Fruit fly (Drosophila melanogaster) whole organism, embryonic: ENCODE results near the gene CG12608.

ENCODE experiments used
- Aef1 ChIP-seq: fragments of 200-800 bp; sonication (Bioruptor generic); IDR thresholded peaks from 3 replicates; pipeline ENCODE4 v1.3.6; 2022; ENCODE audit warnings: missing biosample characterization, missing genetic modification characterization
- Atf3 ChIP-seq: fragments of 200-800 bp; sonication (Bioruptor generic); optimal IDR thresholded peaks from 3 replicates; lab custom pipeline; 2016; ENCODE audit warnings: missing biosample characterization, missing genetic modification characterization
- CG10147 ChIP-seq: fragments of 200-800 bp; sonication (Bioruptor generic); optimal IDR thresholded peaks from 2 replicates; lab custom pipeline; 2019; ENCODE audit warnings: missing biosample characterization, mild to moderate bottlenecking, missing genetic modification characterization, moderate library complexity
- CG10274 ChIP-seq: fragments of 200-800 bp; sonication (Bioruptor generic); optimal IDR thresholded peaks from 3 replicates; lab custom pipeline; 2017; ENCODE audit warnings: missing biosample characterization, mild to moderate bottlenecking, missing genetic modification characterization
- CG12236 ChIP-seq: fragments of 200-800 bp; sonication (Bioruptor generic); optimal IDR thresholded peaks from 2 replicates; lab custom pipeline; 2016; ENCODE audit warnings: missing biosample characterization, missing genetic modification characterization
- CG12391 ChIP-seq: fragments of 200-800 bp; sonication (Bioruptor generic); optimal IDR thresholded peaks from 3 replicates; lab custom pipeline; 2018; ENCODE audit warnings: missing biosample characterization, mild to moderate bottlenecking, missing genetic modification characterization, moderate library complexity
- CG13296 ChIP-seq: fragments of 200-800 bp; sonication (Bioruptor generic); optimal IDR thresholded peaks from 3 replicates; lab custom pipeline; 2018; ENCODE audit warnings: missing biosample characterization, mild to moderate bottlenecking, missing genetic modification characterization
- CG13894 ChIP-seq: fragments of 200-800 bp; sonication (Bioruptor generic); optimal IDR thresholded peaks from 3 replicates; lab custom pipeline; 2018; ENCODE audit warnings: missing biosample characterization, mild to moderate bottlenecking, missing genetic modification characterization, moderate library complexity
- CG14441 ChIP-seq: fragments of 200-800 bp; sonication (Bioruptor generic); IDR thresholded peaks from 2 replicates; pipeline ENCODE4 v1.3.6; 2022; ENCODE audit warnings: missing biosample characterization, missing genetic modification characterization
- CG14965 ChIP-seq: fragments of 200-800 bp; sonication (Bioruptor generic); optimal IDR thresholded peaks from 2 replicates; lab custom pipeline; 2016; ENCODE audit warnings: missing biosample characterization, missing genetic modification characterization, borderline replicate concordance
- CG17912 ChIP-seq: fragments of 200-800 bp; sonication (Bioruptor generic); optimal IDR thresholded peaks from 2 replicates; lab custom pipeline; 2018; ENCODE audit warnings: missing biosample characterization, mild to moderate bottlenecking, missing genetic modification characterization
- CG1792 ChIP-seq: fragments of 200-800 bp; sonication (Bioruptor generic); optimal IDR thresholded peaks from 2 replicates; lab custom pipeline; 2016; ENCODE audit warnings: missing biosample characterization, missing genetic modification characterization
- CG18619 ChIP-seq: fragments of 200-800 bp; sonication (Bioruptor generic); optimal IDR thresholded peaks from 3 replicates; lab custom pipeline; 2017; ENCODE audit warnings: missing biosample characterization, mild to moderate bottlenecking, missing genetic modification characterization
- CG30431 ChIP-seq: fragments of 200-800 bp; sonication (Bioruptor generic); optimal IDR thresholded peaks from 2 replicates; lab custom pipeline; 2017; ENCODE audit warnings: missing biosample characterization, missing genetic modification characterization
- CG31441 ChIP-seq: fragments of 200-800 bp; sonication (Bioruptor generic); IDR thresholded peaks from 2 replicates; pipeline ENCODE4 v1.3.6; 2022; ENCODE audit warnings: missing biosample characterization, missing genetic modification characterization
- CG3163 ChIP-seq: fragments of 200-800 bp; sonication (Bioruptor generic); optimal IDR thresholded peaks from 3 replicates; lab custom pipeline; 2016; ENCODE audit warnings: missing biosample characterization, missing genetic modification characterization
- CG3281 ChIP-seq: fragments of 200-800 bp; sonication (Bioruptor generic); optimal IDR thresholded peaks from 3 replicates; lab custom pipeline; 2017; ENCODE audit warnings: missing biosample characterization, mild to moderate bottlenecking, missing genetic modification characterization
- CG33557 ChIP-seq: fragments of 200-800 bp; sonication (Bioruptor generic); optimal IDR thresholded peaks from 2 replicates; lab custom pipeline; 2019; ENCODE audit warnings: missing biosample characterization, mild to moderate bottlenecking, missing genetic modification characterization, moderate library complexity
- CG34376 ChIP-seq: fragments of 200-800 bp; sonication (Bioruptor generic); optimal IDR thresholded peaks from 2 replicates; lab custom pipeline; 2018; ENCODE audit warnings: missing biosample characterization, mild to moderate bottlenecking, missing genetic modification characterization
- CG6175 ChIP-seq: fragments of 200-800 bp; sonication (Bioruptor generic); IDR thresholded peaks from 3 replicates; pipeline ENCODE4 v1.3.6; 2022; ENCODE audit warnings: missing biosample characterization, missing genetic modification characterization
- CG9727 ChIP-seq: fragments of 200-800 bp; sonication (Bioruptor generic); optimal IDR thresholded peaks from 3 replicates; lab custom pipeline; 2017; ENCODE audit warnings: missing biosample characterization, mild to moderate bottlenecking, missing genetic modification characterization
- CG9817 ChIP-seq: fragments of 200-800 bp; sonication (Bioruptor generic); optimal IDR thresholded peaks from 2 replicates; lab custom pipeline; 2018; ENCODE audit warnings: missing biosample characterization, mild to moderate bottlenecking, missing genetic modification characterization, moderate library complexity
- CTCF ChIP-seq: fragments of 200-800 bp; sonication (Bioruptor generic); optimal IDR thresholded peaks from 2 replicates; lab custom pipeline; 2017; ENCODE audit warnings: missing biosample characterization, mild to moderate bottlenecking, missing genetic modification characterization, moderate library complexity
- Dek ChIP-seq: fragments of 200-800 bp; sonication (Bioruptor generic); optimal IDR thresholded peaks from 3 replicates; lab custom pipeline; 2019; ENCODE audit warnings: missing biosample characterization, mild to moderate bottlenecking, missing genetic modification characterization, moderate library complexity
- Ets97D ChIP-seq: fragments of 200-800 bp; sonication (Bioruptor generic); optimal IDR thresholded peaks from 3 replicates; lab custom pipeline; 2016; ENCODE audit warnings: missing biosample characterization, missing genetic modification characterization
- Hey ChIP-seq: fragments of 200-800 bp; sonication (Bioruptor generic); optimal IDR thresholded peaks from 3 replicates; lab custom pipeline; 2018; ENCODE audit warnings: missing biosample characterization, mild to moderate bottlenecking, missing genetic modification characterization
- Hmr ChIP-seq: fragments of 200-800 bp; sonication (Bioruptor generic); optimal IDR thresholded peaks from 3 replicates; lab custom pipeline; 2017; ENCODE audit warnings: mild to moderate bottlenecking, missing biosample characterization, missing genetic modification reagents, missing genetic modification characterization
- Hr78 ChIP-seq, 2 experiments: fragments of 200-800 bp in 1 of 2; fragments of >200 bp in 1 of 2; sonication (Bioruptor generic) in 1 of 2; optimal IDR thresholded peaks; 2 replicates each; lab custom pipeline; 2017 to 2019; ENCODE audit warnings: missing biosample characterization in 2 of 2, missing genetic modification characterization in 2 of 2, mild to moderate bottlenecking in 1 of 2, moderate library complexity in 1 of 2
- Lpt ChIP-seq: fragments of >200 bp; optimal IDR thresholded peaks from 2 replicates; lab custom pipeline; 2018; ENCODE audit warnings: missing biosample characterization, missing genetic modification characterization
- Meics ChIP-seq: fragments of 200-800 bp; sonication (Bioruptor generic); optimal IDR thresholded peaks from 2 replicates; lab custom pipeline; 2017; ENCODE audit warnings: missing biosample characterization, mild to moderate bottlenecking, missing genetic modification characterization
- Optix ChIP-seq: fragments of 200-800 bp; sonication (Bioruptor generic); IDR thresholded peaks from 3 replicates; pipeline ENCODE4 v1.3.6; 2022; ENCODE audit warnings: missing biosample characterization, missing genetic modification characterization
- Ptx1 ChIP-seq: fragments of 200-800 bp; sonication (Bioruptor generic); IDR thresholded peaks from 2 replicates; pipeline ENCODE4 v1.3.6; 2022; ENCODE audit warnings: missing biosample characterization, missing genetic modification characterization
- Sox100B ChIP-seq: fragments of 200-800 bp; sonication (Bioruptor generic); optimal IDR thresholded peaks from 3 replicates; lab custom pipeline; 2018; ENCODE audit warnings: missing biosample characterization, mild to moderate bottlenecking, missing genetic modification characterization
- Sox102F ChIP-seq: fragments of 200-800 bp; sonication (Bioruptor generic); optimal IDR thresholded peaks from 2 replicates; lab custom pipeline; 2018; ENCODE audit warnings: missing biosample characterization, mild to moderate bottlenecking, missing genetic modification characterization, moderate library complexity
- bowl ChIP-seq: fragments of 200-800 bp; sonication (Bioruptor generic); IDR thresholded peaks from 2 replicates; pipeline ENCODE4 v1.3.6; 2022; ENCODE audit warnings: missing biosample characterization, missing genetic modification characterization
- danr ChIP-seq: fragments of 200-800 bp; sonication (Bioruptor generic); IDR thresholded peaks from 2 replicates; pipeline ENCODE4 v1.3.6; 2022; ENCODE audit warnings: missing biosample characterization, missing genetic modification characterization
- dimm ChIP-seq: fragments of 200-800 bp; sonication (Bioruptor generic); IDR thresholded peaks from 2 replicates; pipeline ENCODE4 v1.3.6; 2022; ENCODE audit warnings: missing biosample characterization, missing genetic modification characterization
- dpn ChIP-seq, 2 experiments: fragments of 200-800 bp; sonication (Bioruptor generic); optimal IDR thresholded peaks; 3 replicates each; lab custom pipeline; 2016; ENCODE audit warnings: missing biosample characterization in 2 of 2, missing genetic modification characterization in 2 of 2
- fd3F ChIP-seq: fragments of 200-800 bp; sonication (Bioruptor generic); optimal IDR thresholded peaks from 2 replicates; lab custom pipeline; 2018; ENCODE audit warnings: missing biosample characterization, mild to moderate bottlenecking, missing genetic modification characterization, moderate library complexity
- gfzf ChIP-seq: fragments of 200-800 bp; sonication (Bioruptor generic); optimal IDR thresholded peaks from 2 replicates; lab custom pipeline; 2016; ENCODE audit warnings: missing biosample characterization, mild to moderate bottlenecking, missing genetic modification characterization, moderate library complexity
- hkb ChIP-seq, 2 experiments: fragments of 200-800 bp in 1 of 2; fragments of >200 bp in 1 of 2; sonication (Bioruptor generic) in 1 of 2; IDR thresholded peaks in 1 of 2; optimal IDR thresholded peaks in 1 of 2; 2 replicates each; pipeline versions ENCODE4 v1.3.6 to Lab custom; 2017 to 2022; ENCODE audit warnings: missing biosample characterization in 1 of 2, missing genetic modification characterization in 1 of 2
- hth ChIP-seq: fragments of >200 bp; optimal IDR thresholded peaks from 2 replicates; lab custom pipeline; 2017; ENCODE audit warnings: inconsistent platforms
- mirr ChIP-seq: fragments of 200-800 bp; sonication (Bioruptor generic); optimal IDR thresholded peaks from 3 replicates; lab custom pipeline; 2018; ENCODE audit warnings: missing biosample characterization, mild to moderate bottlenecking, missing genetic modification characterization
- nom ChIP-seq: fragments of 200-800 bp; sonication (Bioruptor generic); optimal IDR thresholded peaks from 2 replicates; lab custom pipeline; 2017; ENCODE audit warnings: missing biosample characterization, missing genetic modification characterization, mild to moderate bottlenecking, moderate library complexity, missing genetic modification reagents
- pho ChIP-seq: fragments of 200-800 bp; sonication (Bioruptor generic); optimal IDR thresholded peaks from 2 replicates; lab custom pipeline; 2016; ENCODE audit warnings: missing biosample characterization, missing genetic modification characterization
- slbo ChIP-seq: fragments of 200-800 bp; sonication (Bioruptor generic); IDR thresholded peaks from 2 replicates; pipeline ENCODE4 v1.3.6; 2022; ENCODE audit warnings: missing biosample characterization, missing genetic modification characterization
- slp2 ChIP-seq: fragments of 200-800 bp; sonication (Bioruptor generic); optimal IDR thresholded peaks from 2 replicates; lab custom pipeline; 2016; ENCODE audit warnings: missing biosample characterization, missing genetic modification characterization
- so ChIP-seq: fragments of 200-800 bp; sonication (Bioruptor generic); IDR thresholded peaks from 3 replicates; pipeline ENCODE4 v1.3.6; 2022; ENCODE audit warnings: missing biosample characterization, missing genetic modification characterization
- stwl ChIP-seq: fragments of 200-800 bp; sonication (Bioruptor generic); optimal IDR thresholded peaks from 3 replicates; lab custom pipeline; 2018; ENCODE audit warnings: missing biosample characterization, mild to moderate bottlenecking, missing genetic modification characterization, moderate library complexity
- trem ChIP-seq: fragments of 200-800 bp; optimal IDR thresholded peaks from 3 replicates; lab custom pipeline; 2019; ENCODE audit warnings: missing biosample characterization, mild to moderate bottlenecking, missing genetic modification characterization, moderate library complexity
- wek ChIP-seq: fragments of 200-800 bp; sonication (Bioruptor generic); optimal IDR thresholded peaks from 3 replicates; lab custom pipeline; 2018; ENCODE audit warnings: missing biosample characterization, mild to moderate bottlenecking, missing genetic modification characterization, moderate library complexity

CG12608 gene

dm6 chrX:15304211-15304610 lies 40.2 kb downstream of the CG12608 start (continued):
- TF ChIP-seq CG3163 (GFP tag; lab: Kevin White, UChicago), result no peak
- no peak for TF ChIP-seq CG31441 (GFP tag; lab: Robert Waterston, UW)
- TF ChIP-seq pho (GFP tag; lab: Kevin White, UChicago), result peak; percentile 37
- TF ChIP-seq nom (GFP tag; lab: Kevin White, UChicago), result no peak
- no peak for TF ChIP-seq CG6175 (GFP tag; lab: Robert Waterston, UW)
- no peak for TF ChIP-seq wek
- peak; percentile 56 for TF ChIP-seq Meics (GFP tag; lab: Kevin White, UChicago)
- TF ChIP-seq CG13894 (tag; lab: Kevin White, UChicago), result no peak
- no peak for TF ChIP-seq CG13296
- no peak for TF ChIP-seq CG17912 (GFP tag; lab: Kevin White, UChicago)
- TF ChIP-seq Hmr (GFP tag; lab: Kevin White, UChicago), result peak; percentile 57
- no peak for TF ChIP-seq slp2 (GFP tag; lab: Kevin White, UChicago)
- TF ChIP-seq Hey (tag; lab: Kevin White, UChicago), result no peak
- peak; percentile 33 for TF ChIP-seq CG34376
- no peak for TF ChIP-seq Ets97D (GFP tag; lab: Kevin White, UChicago)
- TF ChIP-seq Sox102F (GFP tag; lab: Kevin White, UChicago), result peak; percentile 38
- TF ChIP-seq CG14441 (GFP tag; lab: Robert Waterston, UW), result no peak
- no peak for TF ChIP-seq Optix (GFP tag; lab: Robert Waterston, UW)
- 0 out of 3 replicates have a peak, but pooled peaks have one; percentile 23 for TF ChIP-seq Aef1 (GFP tag; lab: Robert Waterston, UW)
- no peak for TF ChIP-seq CG10274 (GFP tag; lab: Kevin White, UChicago)
- peak; percentile 50 for TF ChIP-seq Ptx1 (GFP tag; lab: Robert Waterston, UW)
- no peak for TF ChIP-seq gfzf
- TF ChIP-seq slbo (GFP tag; lab: Robert Waterston, UW), result peak; percentile 72
- peak; percentile 22 for TF ChIP-seq CG3281
- no peak for TF ChIP-seq hkb (optimal IDR thresholded peaks at IDR 0.05; lab: Kevin White, UChicago)
- peak; percentile 30; the same call in 1 of the 2 replicates for TF ChIP-seq hkb (GFP tag; IDR thresholded peaks at IDR 0.05; lab: Robert Waterston, UW)
- TF ChIP-seq hth (lab: Kevin White, UChicago), result no peak
- TF ChIP-seq Hr78 (GFP tag; optimal IDR thresholded peaks at IDR 0.05; lab: Kevin White, UChicago), result no peak
- no peak for TF ChIP-seq CG18619 (GFP tag; lab: Kevin White, UChicago)
- TF ChIP-seq trem (tag; lab: Kevin White, UChicago), result no peak
- no peak for TF ChIP-seq stwl (tag; lab: Kevin White, UChicago)
- TF ChIP-seq CG10147, result no peak
- TF ChIP-seq bowl, result no peak
- no peak for TF ChIP-seq CG12236 (GFP tag; lab: Kevin White, UChicago)
- TF ChIP-seq CG14965 (GFP tag; lab: Kevin White, UChicago), result no peak
- TF ChIP-seq dimm (GFP tag; lab: Robert Waterston, UW), result no peak
- no peak for TF ChIP-seq so (GFP tag; lab: Robert Waterston, UW)
- no peak for TF ChIP-seq CG30431 (GFP tag; lab: Kevin White, UChicago)
- no peak for TF ChIP-seq CG12391 (tag; lab: Kevin White, UChicago)
- no peak for TF ChIP-seq fd3F (GFP tag; lab: Kevin White, UChicago)
- TF ChIP-seq CG9817, result no peak
- TF ChIP-seq Atf3 (GFP tag; lab: Kevin White, UChicago), result no peak
- no peak for TF ChIP-seq Sox100B (GFP tag; lab: Kevin White, UChicago)
- TF ChIP-seq Lpt (GFP tag; lab: Kevin White, UChicago), result no peak
- TF ChIP-seq CG1792 (GFP tag; lab: Kevin White, UChicago), result no peak
- TF ChIP-seq CG33557, result no peak
- no peak for TF ChIP-seq CTCF (GFP tag; lab: Kevin White, UChicago)
- no peak for TF ChIP-seq Dek (tag; lab: Kevin White, UChicago)
- peak; percentile 26 for TF ChIP-seq CG9727 (GFP tag; lab: Kevin White, UChicago)
- peak in 1 of 2 experiments; percentile 10 for TF ChIP-seq dpn (GFP tag; optimal IDR thresholded peaks at IDR 0.05; lab: Kevin White, UChicago)
- 0 out of 2 replicates have a peak, but pooled peaks have one; percentile 32 for TF ChIP-seq danr (GFP tag; lab: Robert Waterston, UW)
- no peak for TF ChIP-seq mirr (GFP tag; lab: Kevin White, UChicago)
